Worm (Caenorhabditis elegans) whole organism, mixed stage, embryonic: Measurements from ENCODE around the gene zhit-3.

Source experiments
- lsy-2 ChIP-seq: fragments of 150-350 bp; optimal IDR thresholded peaks from 2 replicates; lab custom pipeline; 2014; ENCODE audit warnings: missing biosample characterization, missing genetic modification characterization
- mab-5 ChIP-seq: fragments of 150-350 bp; optimal IDR thresholded peaks from 2 replicates; lab custom pipeline; 2014; ENCODE audit warnings: missing biosample characterization, missing genetic modification characterization
- nhr-28 ChIP-seq: fragments of 150-350 bp; optimal IDR thresholded peaks from 2 replicates; lab custom pipeline; 2014; ENCODE audit warnings: missing biosample characterization, missing genetic modification characterization
- pha-4 ChIP-seq: fragments of 150-350 bp; optimal IDR thresholded peaks from 2 replicates; lab custom pipeline; 2018; ENCODE audit warnings: missing biosample characterization, missing genetic modification reagents, missing genetic modification characterization

- TF ChIP-seq lsy-2 (tag; lab: Kevin White, UChicago) (no peak), nhr-28 (tag; lab: Kevin White, UChicago) (no peak), mab-5 (no peak), pha-4 (tag; lab: Kevin White, UChicago) (no peak)
These were observed 9.6 kb downstream of the zhit-3 start for ce11 chrV:10202340-10202739.
